Worm (Caenorhabditis elegans) whole organism, young adult: ENCODE measurements around the gene acr-25.

Source experiments
- B0019.2 ChIP-seq: fragments of 200-800 bp; sonication (Bioruptor generic); conservative IDR thresholded peaks from 2 replicates; pipeline ENCODE4 v1.3.6; 2022; ENCODE audit warnings: missing genetic modification reagents, missing genetic modification characterization, missing compliant biosample characterization
- B0261.1 ChIP-seq: sonication (generic microtip); optimal IDR thresholded peaks from 2 replicates; lab custom pipeline; 2016; ENCODE audit warnings: mild to moderate bottlenecking, missing genetic modification characterization, moderate library complexity, missing compliant biosample characterization
- C17E4.6 ChIP-seq: fragments of 200-800 bp; sonication (Bioruptor generic); IDR thresholded peaks from 2 replicates; pipeline ENCODE4 v1.3.6; 2022; ENCODE audit warnings: missing genetic modification reagents, missing genetic modification characterization, missing compliant biosample characterization
- F33H1.4 ChIP-seq: fragments of 200-800 bp; sonication (Bioruptor generic); IDR thresholded peaks from 2 replicates; pipeline ENCODE4 v1.3.6; 2022; ENCODE audit warnings: missing genetic modification reagents, missing genetic modification characterization, missing compliant biosample characterization
- F37B4.10 ChIP-seq: fragments of 200-800 bp; sonication (Bioruptor generic); IDR thresholded peaks from 2 replicates; pipeline ENCODE4 v1.3.6; 2022; ENCODE audit warnings: missing genetic modification characterization, missing compliant biosample characterization
- F52B5.7 ChIP-seq: sonication (generic microtip); optimal IDR thresholded peaks from 2 replicates; lab custom pipeline; 2016; ENCODE audit warnings: mild to moderate bottlenecking, missing genetic modification characterization, missing compliant biosample characterization
- K11D2.4 ChIP-seq: fragments of 200-800 bp; sonication (Bioruptor generic); IDR thresholded peaks from 2 replicates; pipeline ENCODE4 v1.3.6; 2022; ENCODE audit warnings: missing genetic modification reagents, missing genetic modification characterization, missing compliant biosample characterization
- Y53F4B.3 ChIP-seq: fragments of 200-800 bp; sonication (Bioruptor generic); IDR thresholded peaks from 2 replicates; pipeline ENCODE4 v1.3.6; 2022; ENCODE audit warnings: missing genetic modification reagents, missing genetic modification characterization, missing compliant biosample characterization
- Y53G8AR.9 ChIP-seq: fragments of 200-800 bp; sonication (Bioruptor generic); conservative IDR thresholded peaks from 2 replicates; pipeline ENCODE4 v1.3.6; 2022; ENCODE audit warnings: missing genetic modification reagents, missing genetic modification characterization, missing compliant biosample characterization
- Y56A3A.18 ChIP-seq: fragments of 200-800 bp; sonication (Bioruptor generic); IDR thresholded peaks from 2 replicates; pipeline ENCODE4 v1.3.6; 2022; ENCODE audit warnings: missing genetic modification reagents, missing genetic modification characterization, missing compliant biosample characterization
- Y95B8A.8 ChIP-seq: fragments of 200-800 bp; sonication (Bioruptor generic); IDR thresholded peaks from 2 replicates; pipeline ENCODE4 v1.3.6; 2022; ENCODE audit warnings: missing genetic modification reagents, missing genetic modification characterization, missing compliant biosample characterization
- attf-6 ChIP-seq: fragments of 200-800 bp; sonication (Bioruptor generic); IDR thresholded peaks from 2 replicates; pipeline ENCODE4 v1.3.6; 2022; ENCODE audit warnings: missing genetic modification reagents, missing genetic modification characterization, missing compliant biosample characterization
- cebp-1 ChIP-seq, 2 experiments: fragments of 200-800 bp in 1 of 2; sonication (Bioruptor generic) in 1 of 2; sonication (generic microtip) in 1 of 2; IDR thresholded peaks in 1 of 2; optimal IDR thresholded peaks in 1 of 2; 2 replicates each; pipeline versions ENCODE4 v1.3.6 to Lab custom; 2017 to 2022; ENCODE audit warnings: missing compliant biosample characterization in 2 of 2, missing genetic modification characterization in 2 of 2, mild to moderate bottlenecking in 1 of 2, missing genetic modification reagents in 1 of 2, moderate library complexity in 1 of 2
- ceh-100 ChIP-seq: fragments of 200-800 bp; sonication (Bioruptor generic); IDR thresholded peaks from 2 replicates; pipeline ENCODE4 v1.3.6; 2022; ENCODE audit warnings: missing genetic modification reagents, missing genetic modification characterization, missing compliant biosample characterization
- ceh-79 ChIP-seq: sonication (generic microtip); optimal IDR thresholded peaks from 2 replicates; lab custom pipeline; 2017; ENCODE audit warnings: mild to moderate bottlenecking, missing genetic modification characterization, missing compliant biosample characterization
- dox-1 ChIP-seq: fragments of 200-800 bp; sonication (Bioruptor generic); IDR thresholded peaks from 2 replicates; pipeline ENCODE4 v1.3.6; 2022; ENCODE audit warnings: missing genetic modification reagents, missing genetic modification characterization, missing compliant biosample characterization
- dpl-1 ChIP-seq: fragments of 150-350 bp; optimal IDR thresholded peaks from 2 replicates; lab custom pipeline; 2014; ENCODE audit warnings: missing biosample characterization, missing genetic modification reagents, missing genetic modification characterization
- ets-4 ChIP-seq: fragments of 200-800 bp; sonication (Bioruptor generic); optimal IDR thresholded peaks from 2 replicates; lab custom pipeline; 2018; ENCODE audit warnings: mild to moderate bottlenecking, missing genetic modification characterization, missing compliant biosample characterization
- gei-17 ChIP-seq: fragments of 200-800 bp; sonication (Bioruptor generic); optimal IDR thresholded peaks from 2 replicates; lab custom pipeline; 2018; ENCODE audit warnings: mild to moderate bottlenecking, missing genetic modification characterization, missing compliant biosample characterization
- hmg-1.2 ChIP-seq: fragments of 200-800 bp; sonication (Bioruptor generic); IDR thresholded peaks from 2 replicates; pipeline ENCODE4 v1.3.6; 2022; ENCODE audit warnings: missing genetic modification reagents, missing genetic modification characterization, missing compliant biosample characterization
- hmg-20 ChIP-seq: fragments of 200-800 bp; sonication (Bioruptor generic); IDR thresholded peaks from 2 replicates; pipeline ENCODE4 v1.3.6; 2022; ENCODE audit warnings: missing genetic modification reagents, missing genetic modification characterization, missing compliant biosample characterization
- madf-8 ChIP-seq: fragments of 200-800 bp; sonication (Bioruptor generic); conservative IDR thresholded peaks from 2 replicates; pipeline ENCODE4 v1.3.6; 2022; ENCODE audit warnings: missing genetic modification reagents, missing genetic modification characterization, missing compliant biosample characterization
- nfya-2 ChIP-seq: fragments of 200-800 bp; sonication (Bioruptor generic); IDR thresholded peaks from 2 replicates; pipeline ENCODE4 v1.3.6; 2022; ENCODE audit warnings: missing genetic modification reagents, missing genetic modification characterization, missing compliant biosample characterization
- nhr-120 ChIP-seq: fragments of 200-800 bp; sonication (Bioruptor generic); IDR thresholded peaks from 2 replicates; pipeline ENCODE4 v1.3.6; 2022; ENCODE audit warnings: missing genetic modification characterization, missing compliant biosample characterization
- nhr-80 ChIP-seq: sonication (generic microtip); optimal IDR thresholded peaks from 2 replicates; lab custom pipeline; 2016; ENCODE audit warnings: missing genetic modification characterization, missing compliant biosample characterization
- nhr-90 ChIP-seq: sonication (generic microtip); optimal IDR thresholded peaks from 2 replicates; lab custom pipeline; 2016; ENCODE audit warnings: missing genotype, mild to moderate bottlenecking, missing genetic modification characterization, missing compliant biosample characterization
- pha-4 ChIP-seq: fragments of 150-350 bp; sonication (generic microtip); optimal IDR thresholded peaks from 2 replicates; lab custom pipeline; 2014; ENCODE audit warnings: missing biosample characterization, missing genetic modification reagents, missing genetic modification characterization
- rec-8 ChIP-seq, 2 experiments: sonication (generic microtip); optimal IDR thresholded peaks; 2 replicates each; lab custom pipeline; 2016; ENCODE audit warnings: mild to moderate bottlenecking in 2 of 2, missing genetic modification characterization in 2 of 2, missing genetic modification reagents in 2 of 2, missing genotype in 2 of 2, missing biosample characterization in 1 of 2, missing compliant biosample characterization in 1 of 2, moderate library complexity in 1 of 2
- rpc-1 ChIP-seq, 2 experiments: fragments of 150-350 bp in 1 of 2; sonication (generic microtip) in 1 of 2; optimal IDR thresholded peaks; 2 replicates each; lab custom pipeline; 2014 to 2018; ENCODE audit warnings: missing biosample characterization in 1 of 2, missing genetic modification characterization in 1 of 2, missing genetic modification reagents in 1 of 2, missing genotype in 1 of 2
- sea-2 ChIP-seq: fragments of 200-800 bp; sonication (Bioruptor generic); IDR thresholded peaks from 2 replicates; pipeline ENCODE4 v1.3.6; 2022; ENCODE audit warnings: missing genetic modification characterization, missing compliant biosample characterization
- tbx-9 ChIP-seq: sonication (generic microtip); optimal IDR thresholded peaks from 2 replicates; lab custom pipeline; 2016; ENCODE audit warnings: borderline replicate concordance, missing genetic modification characterization, inconsistent platforms, missing compliant biosample characterization
- unc-130 ChIP-seq: sonication (generic microtip); optimal IDR thresholded peaks from 2 replicates; lab custom pipeline; 2016; ENCODE audit warnings: missing genetic modification reagents, missing genetic modification characterization, missing compliant biosample characterization
- unc-62 ChIP-seq: fragments of 150-350 bp; optimal IDR thresholded peaks from 2 replicates; lab custom pipeline; 2014; ENCODE audit warnings: missing biosample characterization, missing genetic modification reagents, missing genetic modification characterization
- zim-3 ChIP-seq: sonication (generic microtip); optimal IDR thresholded peaks from 2 replicates; lab custom pipeline; 2017; ENCODE audit warnings: mild to moderate bottlenecking, missing genetic modification characterization, moderate library complexity, missing compliant biosample characterization
- ztf-25 ChIP-seq: fragments of 200-800 bp; sonication (Bioruptor generic); IDR thresholded peaks from 2 replicates; pipeline ENCODE4 v1.3.6; 2022; ENCODE audit warnings: missing genetic modification reagents, missing genetic modification characterization, missing compliant biosample characterization
- ztf-26 ChIP-seq: sonication (generic microtip); optimal IDR thresholded peaks from 2 replicates; lab custom pipeline; 2017; ENCODE audit warnings: missing genetic modification characterization, missing compliant biosample characterization
- ztf-3 ChIP-seq: fragments of 200-800 bp; sonication (Bioruptor generic); optimal IDR thresholded peaks from 2 replicates; lab custom pipeline; 2018; ENCODE audit warnings: mild to moderate bottlenecking, missing genetic modification characterization, missing compliant biosample characterization

acr-25 gene

ce11 chrIV:6426089-6426715 lies 37.9 kb upstream of the acr-25 start, which contains the start of gene acp-6:
Gene acp-6, minus strand, starts transcription at chrIV:6426139.
- no peak for TF ChIP-seq zim-3 (tag; lab: Kevin White, UChicago)
- no peak for TF ChIP-seq gei-17 (GFP tag; lab: Kevin White, UChicago)
- no peak for TF ChIP-seq ztf-3
- no peak for TF ChIP-seq rec-8 (tag; optimal IDR thresholded peaks at IDR 0.05; lab: Kevin White, UChicago)
- no peak for TF ChIP-seq Y95B8A.8 (GFP tag; lab: Robert Waterston, UW)
- TF ChIP-seq hmg-20 (GFP tag; lab: Robert Waterston, UW), result no peak
- TF ChIP-seq B0019.2 (GFP tag; lab: Robert Waterston, UW), result no peak
- TF ChIP-seq attf-6, result no peak
- TF ChIP-seq Y53G8AR.9 (GFP tag; lab: Robert Waterston, UW), result no peak
- no peak for TF ChIP-seq ztf-25
- no peak for TF ChIP-seq dpl-1 (GFP tag; lab: Kevin White, UChicago)
- no peak for TF ChIP-seq Y53F4B.3 (GFP tag; lab: Robert Waterston, UW)
- no peak for TF ChIP-seq cebp-1 (GFP tag; IDR thresholded peaks at IDR 0.05; lab: Robert Waterston, UW)
- no peak for TF ChIP-seq cebp-1 (tag; optimal IDR thresholded peaks at IDR 0.05; lab: Kevin White, UChicago)

ce11 chrIV:6427223-6427622 lies 36.9 kb upstream of the acr-25 start:
- TF ChIP-seq ztf-26 (no peak), F33H1.4 (GFP tag; lab: Robert Waterston, UW) (no peak), gei-17 (GFP tag; lab: Kevin White, UChicago) (no peak), dox-1 (no peak), B0261.1 (no peak), Y56A3A.18 (GFP tag; lab: Robert Waterston, UW) (no peak), madf-8 (no peak), unc-130 (GFP tag; lab: Kevin White, UChicago) (no peak), hmg-1.2 (GFP tag; lab: Robert Waterston, UW) (no peak), nhr-90 (tag; lab: Kevin White, UChicago) (no peak), nhr-120 (GFP tag; lab: Robert Waterston, UW) (no peak), tbx-9 (tag; lab: Kevin White, UChicago) (no peak), sea-2 (no peak), rpc-1 (optimal IDR thresholded peaks at IDR 0.05; lab: Kevin White, UChicago) (no peak), rpc-1 (tag; optimal IDR thresholded peaks at IDR 0.05; lab: Kevin White, UChicago) (no peak), K11D2.4 (GFP tag; lab: Robert Waterston, UW) (no peak)

ce11 chrIV:6431582-6431981 lies 32.5 kb upstream of the acr-25 start, which contains the start of gene acp-7:
Gene acp-7, minus strand, starts transcription at chrIV:6431682.
- TF ChIP-seq hmg-1.2 (GFP tag; lab: Robert Waterston, UW) (0 out of 2 replicates have a peak, but pooled peaks have one; percentile 20), ztf-25 (no peak), pha-4 (tag; lab: Kevin White, UChicago) (peak; percentile 19)

- TF ChIP-seq unc-62 (GFP tag; lab: Kevin White, UChicago), result peak; percentile 25
- no peak for TF ChIP-seq C17E4.6 (GFP tag; lab: Robert Waterston, UW)
- no peak for TF ChIP-seq ceh-79 (tag; lab: Kevin White, UChicago)
- TF ChIP-seq ceh-100 (GFP tag; lab: Robert Waterston, UW), result no peak
- no peak for TF ChIP-seq F52B5.7
- TF ChIP-seq F37B4.10 (GFP tag; lab: Robert Waterston, UW), result no peak
- TF ChIP-seq ets-4 (GFP tag; lab: Kevin White, UChicago), result no peak
- TF ChIP-seq unc-130 (GFP tag; lab: Kevin White, UChicago), result no peak
- TF ChIP-seq nfya-2 (GFP tag; lab: Robert Waterston, UW), result no peak
- TF ChIP-seq nhr-80 (tag; lab: Kevin White, UChicago), result peak; percentile 61
These were observed 31.7 kb upstream of the acr-25 start for ce11 chrIV:6432375-6432774.
